Worm (Caenorhabditis elegans) whole organism, mixed stage, embryonic: ENCODE results near the gene gmeb-2.
A peak's percentile ranks its signal among the peaks of the same experiment; 100 is the strongest.

Source experiments
- bed-3 ChIP-seq: fragments of 200-800 bp; sonication (Bioruptor generic); optimal IDR thresholded peaks from 3 replicates; lab custom pipeline; 2018; ENCODE audit warnings: mild to moderate bottlenecking, missing genetic modification characterization, moderate library complexity, missing compliant biosample characterization
- blmp-1 ChIP-seq: fragments of 150-350 bp; optimal IDR thresholded peaks from 2 replicates; lab custom pipeline; 2014; ENCODE audit warnings: missing biosample characterization, missing genetic modification characterization
- ceh-39 ChIP-seq: fragments of 150-350 bp; optimal IDR thresholded peaks from 2 replicates; lab custom pipeline; 2014; ENCODE audit warnings: missing biosample characterization, missing genetic modification characterization
- ceh-83 ChIP-seq: fragments of 200-800 bp; sonication (Bioruptor generic); optimal IDR thresholded peaks from 2 replicates; lab custom pipeline; 2018; ENCODE audit warnings: mild to moderate bottlenecking, missing genetic modification characterization, missing compliant biosample characterization
- ces-1 ChIP-seq: fragments of 150-350 bp; optimal IDR thresholded peaks from 2 replicates; lab custom pipeline; 2014; ENCODE audit warnings: missing biosample characterization, missing genetic modification reagents, missing genetic modification characterization
- cnd-1 ChIP-seq: fragments of 200-800 bp; sonication (Bioruptor generic); optimal IDR thresholded peaks from 2 replicates; lab custom pipeline; 2018; ENCODE audit warnings: mild to moderate bottlenecking, missing genetic modification characterization, missing compliant biosample characterization
- drap-1 ChIP-seq: fragments of 200-800 bp; sonication (Bioruptor generic); optimal IDR thresholded peaks from 3 replicates; lab custom pipeline; 2018; ENCODE audit warnings: mild to moderate bottlenecking, missing genetic modification characterization, missing compliant biosample characterization
- elt-1 ChIP-seq: sonication (generic microtip); optimal IDR thresholded peaks from 2 replicates; lab custom pipeline; 2017; ENCODE audit warnings: missing genetic modification characterization, mild to moderate bottlenecking, missing compliant biosample characterization, antibody characterized with exemption, moderate library complexity, borderline replicate concordance; ENCODE audit not compliant: insufficient read depth
- elt-3 ChIP-seq: fragments of 150-350 bp; optimal IDR thresholded peaks from 2 replicates; lab custom pipeline; 2014; ENCODE audit warnings: missing biosample characterization, missing genetic modification characterization
- flh-1 ChIP-seq: fragments of 200-800 bp; sonication (Bioruptor generic); optimal IDR thresholded peaks from 2 replicates; lab custom pipeline; 2018; ENCODE audit warnings: mild to moderate bottlenecking, missing genetic modification characterization, moderate library complexity, missing compliant biosample characterization
- ham-2 ChIP-seq: fragments of 200-800 bp; sonication (Bioruptor generic); optimal IDR thresholded peaks from 2 replicates; lab custom pipeline; 2018; ENCODE audit warnings: mild to moderate bottlenecking, missing genetic modification characterization, missing compliant biosample characterization
- hlh-1 ChIP-seq: fragments of 150-350 bp; optimal IDR thresholded peaks from 2 replicates; lab custom pipeline; 2014; ENCODE audit warnings: missing biosample characterization, missing genetic modification reagents, missing genetic modification characterization
- lin-32 ChIP-seq: fragments of 200-800 bp; sonication (Bioruptor generic); optimal IDR thresholded peaks from 2 replicates; lab custom pipeline; 2018; ENCODE audit warnings: mild to moderate bottlenecking, missing genetic modification characterization, missing compliant biosample characterization
- lsy-2 ChIP-seq: fragments of 150-350 bp; optimal IDR thresholded peaks from 2 replicates; lab custom pipeline; 2014; ENCODE audit warnings: missing biosample characterization, missing genetic modification characterization
- mep-1 ChIP-seq: fragments of 150-350 bp; optimal IDR thresholded peaks from 2 replicates; lab custom pipeline; 2017; ENCODE audit warnings: missing biosample characterization, missing genetic modification reagents, missing genetic modification characterization, inconsistent platforms
- nhr-12 ChIP-seq: fragments of 150-350 bp; optimal IDR thresholded peaks from 2 replicates; lab custom pipeline; 2014; ENCODE audit warnings: missing biosample characterization, missing genetic modification characterization
- nhr-2 ChIP-seq: fragments of 150-350 bp; optimal IDR thresholded peaks from 2 replicates; lab custom pipeline; 2014; ENCODE audit warnings: missing biosample characterization, missing genetic modification characterization
- nhr-237 ChIP-seq: fragments of 150-350 bp; optimal IDR thresholded peaks from 2 replicates; lab custom pipeline; 2014; ENCODE audit warnings: missing biosample characterization, missing genetic modification characterization
- pha-4 ChIP-seq: fragments of 150-350 bp; optimal IDR thresholded peaks from 2 replicates; lab custom pipeline; 2018; ENCODE audit warnings: missing biosample characterization, missing genetic modification reagents, missing genetic modification characterization
- sem-2 ChIP-seq: fragments of 200-800 bp; sonication (Bioruptor generic); optimal IDR thresholded peaks from 2 replicates; lab custom pipeline; 2018; ENCODE audit warnings: mild to moderate bottlenecking, missing genetic modification characterization, missing compliant biosample characterization
- snpc-4 ChIP-seq: fragments of 150-350 bp; optimal IDR thresholded peaks from 2 replicates; lab custom pipeline; 2014; ENCODE audit warnings: missing biosample characterization, missing genetic modification characterization
- sptf-1 ChIP-seq: sonication (generic microtip); optimal IDR thresholded peaks from 2 replicates; lab custom pipeline; 2017; ENCODE audit warnings: mild to moderate bottlenecking, missing genetic modification characterization, moderate library complexity, missing compliant biosample characterization
- unc-120 ChIP-seq: sonication (generic microtip); optimal IDR thresholded peaks from 2 replicates; lab custom pipeline; 2017; ENCODE audit warnings: missing genetic modification characterization, missing compliant biosample characterization; ENCODE audit not compliant: poor library complexity, severe bottlenecking
- unc-39 ChIP-seq: fragments of 150-350 bp; optimal IDR thresholded peaks from 2 replicates; lab custom pipeline; 2014; ENCODE audit warnings: missing biosample characterization, missing genetic modification characterization
- unc-62 ChIP-seq: fragments of 150-350 bp; optimal IDR thresholded peaks from 2 replicates; lab custom pipeline; 2014; ENCODE audit warnings: missing biosample characterization, missing genetic modification reagents, missing genetic modification characterization
- zip-8 ChIP-seq: fragments of 150-350 bp; optimal IDR thresholded peaks from 2 replicates; lab custom pipeline; 2014; ENCODE audit warnings: missing biosample characterization, missing genetic modification characterization
- ztf-11 ChIP-seq: fragments of 150-350 bp; optimal IDR thresholded peaks from 2 replicates; lab custom pipeline; 2014; ENCODE audit warnings: missing biosample characterization, missing genetic modification characterization

The gmeb-2 gene

ce11 chrX:15842492-15842891, 36.4 kb upstream of the gmeb-2 start:
- no peak for TF ChIP-seq snpc-4 (tag; lab: Kevin White, UChicago)
- no peak for TF ChIP-seq flh-1
- TF ChIP-seq mep-1 (tag; lab: Kevin White, UChicago), result no peak
- TF ChIP-seq ztf-11 (tag; lab: Kevin White, UChicago), result no peak
- TF ChIP-seq ham-2 (GFP tag; lab: Kevin White, UChicago), result no peak
- no peak for TF ChIP-seq nhr-237 (tag; lab: Kevin White, UChicago)
- TF ChIP-seq unc-120 (tag; lab: Kevin White, UChicago), result no peak
- no peak for TF ChIP-seq sptf-1 (tag; lab: Kevin White, UChicago)
- TF ChIP-seq drap-1 (GFP tag; lab: Kevin White, UChicago), result no peak
- no peak for TF ChIP-seq sem-2 (GFP tag; lab: Kevin White, UChicago)
- TF ChIP-seq, all 35 proteins: peak for 0

ce11 chrX:15844330-15844729, 34.6 kb upstream of the gmeb-2 start:
- TF ChIP-seq ztf-11 (tag; lab: Kevin White, UChicago) (no peak), unc-39 (tag; lab: Kevin White, UChicago) (no peak)
- TF ChIP-seq, all 35 proteins: peak for 0

ce11 chrX:15846552-15846951, 32.3 kb upstream of the gmeb-2 start:
- no peak for TF ChIP-seq lin-32 (GFP tag; lab: Kevin White, UChicago)
- no peak for TF ChIP-seq unc-120 (tag; lab: Kevin White, UChicago)
- TF ChIP-seq ztf-11 (tag; lab: Kevin White, UChicago), result no peak
- TF ChIP-seq unc-62 (GFP tag; lab: Kevin White, UChicago), result no peak
- no peak for TF ChIP-seq elt-3 (tag; lab: Kevin White, UChicago)
- TF ChIP-seq flh-1, result no peak
- no peak for TF ChIP-seq unc-39 (tag; lab: Kevin White, UChicago)
- TF ChIP-seq pha-4 (tag; lab: Kevin White, UChicago), result no peak
- TF ChIP-seq nhr-12 (tag; lab: Kevin White, UChicago), result no peak
- TF ChIP-seq blmp-1 (tag; lab: Kevin White, UChicago), result no peak
- TF ChIP-seq elt-1 (tag; lab: Kevin White, UChicago), result no peak
- TF ChIP-seq sptf-1 (tag; lab: Kevin White, UChicago), result no peak
- TF ChIP-seq bed-3 (GFP tag; lab: Kevin White, UChicago), result no peak

ce11 chrX:15847543-15848087, 31.3 kb upstream of the gmeb-2 start, which contains the start of gene F59F4.3:
TSS of gene F59F4.3 (minus strand) at chrX:15847593.
- TF ChIP-seq nhr-237 (tag; lab: Kevin White, UChicago), result no peak
- TF ChIP-seq flh-1, result no peak
- no peak for TF ChIP-seq cnd-1 (tag; lab: Kevin White, UChicago)
- TF ChIP-seq mep-1 (tag; lab: Kevin White, UChicago), result no peak

- no peak for TF ChIP-seq pha-4 (tag; lab: Kevin White, UChicago)
- TF ChIP-seq ceh-39 (tag; lab: Kevin White, UChicago), result no peak
- no peak for TF ChIP-seq ces-1
- peak; percentile 93 for TF ChIP-seq zip-8 (tag; lab: Kevin White, UChicago)
- TF ChIP-seq, all 35 proteins: peak for 1
Measured at ce11 chrX:15848867-15849266, 30.0 kb upstream of the gmeb-2 start.

- TF ChIP-seq ces-1 (peak; percentile 84), ceh-83 (GFP tag; lab: Kevin White, UChicago) (peak; percentile 41), sptf-1 (tag; lab: Kevin White, UChicago) (peak; percentile 41), nhr-2 (tag; lab: Kevin White, UChicago) (no peak), ceh-39 (tag; lab: Kevin White, UChicago) (peak; percentile 13), mep-1 (tag; lab: Kevin White, UChicago) (peak; percentile 42), unc-120 (tag; lab: Kevin White, UChicago) (no peak), lsy-2 (tag; lab: Kevin White, UChicago) (peak; percentile 74), hlh-1 (tag; lab: Kevin White, UChicago) (peak; percentile 20), nhr-237 (tag; lab: Kevin White, UChicago) (peak; percentile 74)
Measured at ce11 chrX:15849397-15849935, 29.4 kb upstream of the gmeb-2 start, which contains the start of gene acl-1. TSS of gene acl-1 (plus strand) at chrX:15849885.
